Fruit fly (Drosophila melanogaster) whole organism, embryonic: ENCODE data around the gene rin.

Source experiments
- Adf1 ChIP-seq: fragments of 200-800 bp; sonication (Bioruptor generic); IDR thresholded peaks from 2 replicates; pipeline ENCODE4 v1.3.6; 2022; ENCODE audit warnings: missing biosample characterization, missing genetic modification characterization
- CG1024 ChIP-seq: fragments of 200-800 bp; sonication (Bioruptor generic); IDR thresholded peaks from 2 replicates; pipeline ENCODE4 v1.3.6; 2022; ENCODE audit warnings: missing biosample characterization, missing genetic modification characterization
- CG10274 ChIP-seq: fragments of 200-800 bp; sonication (Bioruptor generic); optimal IDR thresholded peaks from 3 replicates; lab custom pipeline; 2017; ENCODE audit warnings: missing biosample characterization, mild to moderate bottlenecking, missing genetic modification characterization
- CG10366 ChIP-seq: fragments of 200-800 bp; sonication (Bioruptor generic); IDR thresholded peaks from 2 replicates; pipeline ENCODE4 v1.3.6; 2022; ENCODE audit warnings: missing biosample characterization, missing genetic modification characterization
- CG11560 ChIP-seq: fragments of 200-800 bp; sonication (Bioruptor generic); IDR thresholded peaks from 3 replicates; pipeline ENCODE4 v1.3.6; 2022; ENCODE audit warnings: missing biosample characterization, missing genetic modification characterization
- CG13775 ChIP-seq: fragments of 200-800 bp; sonication (Bioruptor generic); optimal IDR thresholded peaks from 3 replicates; lab custom pipeline; 2017; ENCODE audit warnings: missing biosample characterization, mild to moderate bottlenecking, missing genetic modification characterization
- CG14014 ChIP-seq: fragments of 200-800 bp; sonication (Bioruptor generic); IDR thresholded peaks from 2 replicates; pipeline ENCODE4 v1.3.6; 2022; ENCODE audit warnings: missing biosample characterization, missing genetic modification characterization
- CG15601 ChIP-seq: fragments of 200-800 bp; sonication (Bioruptor generic); optimal IDR thresholded peaks from 3 replicates; lab custom pipeline; 2019; ENCODE audit warnings: missing biosample characterization, mild to moderate bottlenecking, missing genetic modification characterization, moderate library complexity
- CG17802 ChIP-seq: fragments of 200-800 bp; sonication (Bioruptor generic); optimal IDR thresholded peaks from 2 replicates; lab custom pipeline; 2018; ENCODE audit warnings: missing biosample characterization, mild to moderate bottlenecking, missing genetic modification characterization, moderate library complexity
- CG2116 ChIP-seq: fragments of 200-800 bp; sonication (Bioruptor generic); optimal IDR thresholded peaks from 3 replicates; lab custom pipeline; 2018; ENCODE audit warnings: missing biosample characterization, mild to moderate bottlenecking, missing genetic modification characterization
- CG32532 ChIP-seq: fragments of 200-800 bp; sonication (Bioruptor generic); IDR thresholded peaks from 2 replicates; pipeline ENCODE4 v1.3.6; 2022; ENCODE audit warnings: missing biosample characterization, missing genetic modification characterization
- CG3995 ChIP-seq: fragments of 200-800 bp; sonication (Bioruptor generic); optimal IDR thresholded peaks from 3 replicates; lab custom pipeline; 2016; ENCODE audit warnings: missing biosample characterization, missing genetic modification characterization
- CG4854 ChIP-seq: fragments of 200-800 bp; sonication (Bioruptor generic); optimal IDR thresholded peaks from 2 replicates; lab custom pipeline; 2016; ENCODE audit warnings: missing biosample characterization, missing genetic modification characterization, inconsistent platforms
- CG6272 ChIP-seq: fragments of 200-800 bp; sonication (Bioruptor generic); IDR thresholded peaks from 2 replicates; pipeline ENCODE4 v1.3.6; 2022; ENCODE audit warnings: missing biosample characterization, missing genetic modification characterization
- CG7839 ChIP-seq: fragments of 200-800 bp; sonication (Bioruptor generic); optimal IDR thresholded peaks from 3 replicates; lab custom pipeline; 2018; ENCODE audit warnings: missing biosample characterization, mild to moderate bottlenecking, missing genetic modification characterization, moderate library complexity
- CG8089 ChIP-seq: fragments of 200-800 bp; sonication (Bioruptor generic); optimal IDR thresholded peaks from 3 replicates; lab custom pipeline; 2016; ENCODE audit warnings: missing biosample characterization, missing genetic modification characterization
- CG8281 ChIP-seq: fragments of 200-800 bp; sonication (Bioruptor generic); optimal IDR thresholded peaks from 2 replicates; lab custom pipeline; 2018; ENCODE audit warnings: missing biosample characterization, mild to moderate bottlenecking, missing genetic modification characterization, moderate library complexity
- CG8359 ChIP-seq: fragments of 200-800 bp; sonication (Bioruptor generic); optimal IDR thresholded peaks from 2 replicates; lab custom pipeline; 2017; ENCODE audit warnings: missing biosample characterization, mild to moderate bottlenecking, missing genetic modification characterization, borderline replicate concordance
- Dfd ChIP-seq, 2 experiments: fragments of >200 bp; optimal IDR thresholded peaks; 2 replicates each; lab custom pipeline; 2017; ENCODE audit warnings: missing biosample characterization in 2 of 2, missing genetic modification characterization in 2 of 2
- Dip2 ChIP-seq: fragments of 200-800 bp; sonication (Bioruptor generic); IDR thresholded peaks from 2 replicates; pipeline ENCODE4 v1.3.6; 2022; ENCODE audit warnings: missing biosample characterization, missing genetic modification characterization
- Eip74EF ChIP-seq, 2 experiments: fragments of 200-800 bp in 1 of 2; fragments of >200 bp in 1 of 2; sonication (Bioruptor generic) in 1 of 2; optimal IDR thresholded peaks; 2 replicates each; lab custom pipeline; 2017 to 2019; ENCODE audit warnings: missing biosample characterization in 2 of 2, missing genetic modification characterization in 2 of 2, mild to moderate bottlenecking in 1 of 2, moderate library complexity in 1 of 2
- Hr3 ChIP-seq: fragments of 200-800 bp; sonication (Bioruptor generic); optimal IDR thresholded peaks from 3 replicates; lab custom pipeline; 2016; ENCODE audit warnings: missing biosample characterization, missing genetic modification characterization
- Hr51 ChIP-seq, 2 experiments: fragments of 200-800 bp; sonication (Bioruptor generic); optimal IDR thresholded peaks; 2 replicates in 1 of 2; 3 replicates in 1 of 2; lab custom pipeline; 2016 to 2018; ENCODE audit warnings: missing biosample characterization in 2 of 2, missing genetic modification characterization in 2 of 2, mild to moderate bottlenecking in 1 of 2, moderate library complexity in 1 of 2
- Kr ChIP-seq: fragments of 200-800 bp; sonication (Bioruptor generic); optimal IDR thresholded peaks from 2 replicates; lab custom pipeline; 2017; ENCODE audit warnings: missing biosample characterization, mild to moderate bottlenecking, missing genetic modification characterization
- MTF-1 ChIP-seq: fragments of 200-800 bp; sonication (Bioruptor generic); optimal IDR thresholded peaks from 2 replicates; lab custom pipeline; 2018; ENCODE audit warnings: missing biosample characterization, mild to moderate bottlenecking, missing genetic modification characterization, borderline replicate concordance
- Max ChIP-seq: fragments of 200-800 bp; sonication (Bioruptor generic); optimal IDR thresholded peaks from 2 replicates; lab custom pipeline; 2016; ENCODE audit warnings: missing biosample characterization, mild to moderate bottlenecking, missing genetic modification characterization
- NK7.1 ChIP-seq: fragments of 200-800 bp; sonication (Bioruptor generic); optimal IDR thresholded peaks from 3 replicates; lab custom pipeline; 2016; ENCODE audit warnings: missing biosample characterization, missing genetic modification characterization
- Pdp1 ChIP-seq, 2 experiments: fragments of 200-800 bp; sonication (Bioruptor generic); optimal IDR thresholded peaks; 3 replicates each; lab custom pipeline; 2016; ENCODE audit warnings: missing biosample characterization in 2 of 2, missing genetic modification characterization in 2 of 2, mild to moderate bottlenecking in 1 of 2, moderate library complexity in 1 of 2
- Side ChIP-seq: fragments of 200-800 bp; sonication (Bioruptor generic); optimal IDR thresholded peaks from 2 replicates; lab custom pipeline; 2016; ENCODE audit warnings: missing biosample characterization, missing genetic modification characterization
- Ssrp ChIP-seq: fragments of 200-800 bp; sonication (Bioruptor generic); optimal IDR thresholded peaks from 2 replicates; lab custom pipeline; 2018; ENCODE audit warnings: missing biosample characterization, mild to moderate bottlenecking, missing genetic modification characterization, moderate library complexity
- Stat92E ChIP-seq, 3 experiments: fragments of >200 bp in 2 of 3; fragments of 200-800 bp in 1 of 3; sonication (Bioruptor generic) in 1 of 3; optimal IDR thresholded peaks; 2 replicates each; lab custom pipeline; 2017 to 2019; ENCODE audit warnings: missing biosample characterization in 3 of 3, missing genetic modification characterization in 3 of 3, mild to moderate bottlenecking in 1 of 3, moderate library complexity in 1 of 3
- Usf ChIP-seq: fragments of 200-800 bp; sonication (Bioruptor generic); optimal IDR thresholded peaks from 2 replicates; lab custom pipeline; 2017; ENCODE audit warnings: missing genotype, missing biosample characterization, missing genetic modification characterization
- bowl ChIP-seq: fragments of 200-800 bp; sonication (Bioruptor generic); IDR thresholded peaks from 2 replicates; pipeline ENCODE4 v1.3.6; 2022; ENCODE audit warnings: missing biosample characterization, missing genetic modification characterization
- br ChIP-seq: fragments of >200 bp; optimal IDR thresholded peaks from 2 replicates; lab custom pipeline; 2017
- dmrt11E ChIP-seq: fragments of 200-800 bp; sonication (Bioruptor generic); optimal IDR thresholded peaks from 3 replicates; lab custom pipeline; 2018; ENCODE audit warnings: missing biosample characterization, mild to moderate bottlenecking, missing genetic modification characterization, moderate library complexity
- dmrt99B ChIP-seq: fragments of 200-800 bp; sonication (Bioruptor generic); optimal IDR thresholded peaks from 2 replicates; lab custom pipeline; 2018; ENCODE audit warnings: missing biosample characterization, mild to moderate bottlenecking, missing genetic modification characterization, moderate library complexity
- fd64A ChIP-seq: fragments of 200-800 bp; sonication (Bioruptor generic); optimal IDR thresholded peaks from 3 replicates; lab custom pipeline; 2018; ENCODE audit warnings: missing biosample characterization, mild to moderate bottlenecking, missing genetic modification characterization
- gsb-n ChIP-seq: fragments of 200-800 bp; sonication (Bioruptor generic); optimal IDR thresholded peaks from 3 replicates; lab custom pipeline; 2018; ENCODE audit warnings: missing biosample characterization, mild to moderate bottlenecking, missing genetic modification characterization
- ham ChIP-seq: fragments of 200-800 bp; sonication (Bioruptor generic); IDR thresholded peaks from 2 replicates; pipeline ENCODE4 v1.3.6; 2022; ENCODE audit warnings: missing biosample characterization, missing genetic modification characterization
- hkb ChIP-seq, 2 experiments: fragments of 200-800 bp in 1 of 2; fragments of >200 bp in 1 of 2; sonication (Bioruptor generic) in 1 of 2; IDR thresholded peaks in 1 of 2; optimal IDR thresholded peaks in 1 of 2; 2 replicates each; pipeline versions ENCODE4 v1.3.6 to Lab custom; 2017 to 2022; ENCODE audit warnings: missing biosample characterization in 1 of 2, missing genetic modification characterization in 1 of 2
- jigr1 ChIP-seq: fragments of 200-800 bp; sonication (Bioruptor generic); IDR thresholded peaks from 3 replicates; pipeline ENCODE4 v1.3.6; 2022; ENCODE audit warnings: missing biosample characterization, missing genetic modification characterization
- jumu ChIP-seq: fragments of 200-800 bp; sonication (Bioruptor generic); optimal IDR thresholded peaks from 3 replicates; lab custom pipeline; 2016; ENCODE audit warnings: missing biosample characterization, missing genetic modification characterization
- kay ChIP-seq: fragments of 200-800 bp; sonication (Bioruptor generic); optimal IDR thresholded peaks from 2 replicates; lab custom pipeline; 2016; ENCODE audit warnings: missing biosample characterization, missing genetic modification characterization
- onecut ChIP-seq: fragments of 200-800 bp; sonication (Bioruptor generic); IDR thresholded peaks from 2 replicates; pipeline ENCODE4 v1.3.6; 2022; ENCODE audit warnings: missing biosample characterization, missing genetic modification characterization
- org-1 ChIP-seq: fragments of 200-800 bp; sonication (Bioruptor generic); optimal IDR thresholded peaks from 2 replicates; lab custom pipeline; 2017; ENCODE audit warnings: missing biosample characterization, missing genetic modification characterization
- pfk ChIP-seq: fragments of 200-800 bp; sonication (Bioruptor generic); optimal IDR thresholded peaks from 2 replicates; lab custom pipeline; 2018; ENCODE audit warnings: missing biosample characterization, mild to moderate bottlenecking, missing genetic modification characterization, moderate library complexity
- run ChIP-seq: fragments of 200-800 bp; sonication (Bioruptor generic); optimal IDR thresholded peaks from 3 replicates; lab custom pipeline; 2018; ENCODE audit warnings: missing biosample characterization, mild to moderate bottlenecking, missing genetic modification characterization
- salm ChIP-seq: fragments of 200-800 bp; sonication (Bioruptor generic); optimal IDR thresholded peaks from 2 replicates; lab custom pipeline; 2018; ENCODE audit warnings: missing biosample characterization, mild to moderate bottlenecking, missing genetic modification characterization
- usp ChIP-seq: fragments of >200 bp; optimal IDR thresholded peaks from 2 replicates; lab custom pipeline; 2017; ENCODE audit warnings: missing biosample characterization, missing genetic modification characterization
- vnd ChIP-seq: fragments of 200-800 bp; sonication (Bioruptor generic); IDR thresholded peaks from 3 replicates; pipeline ENCODE4 v1.3.6; 2022; ENCODE audit warnings: missing biosample characterization, missing genetic modification characterization; ENCODE audit not compliant: partially characterized antibody

Gene rin

dm6 chr3R:13645874-13646370 lies 882 bp upstream of the rin start, which contains the start of gene sqd (continued):
- TF ChIP-seq Dip2 (no peak), Adf1 (GFP tag; lab: Robert Waterston, UW) (no peak), Kr (GFP tag; lab: Kevin White, UChicago) (no peak), CG11560 (tag; lab: Robert Waterston, UW) (no peak), Ssrp (tag; lab: Kevin White, UChicago) (no peak), salm (tag; lab: Kevin White, UChicago) (peak; percentile 12), br (lab: Kevin White, UChicago) (no peak), run (tag; lab: Kevin White, UChicago) (no peak), CG8359 (GFP tag; lab: Kevin White, UChicago) (peak; percentile 64), CG10366 (no peak), Hr51 (GFP tag; optimal IDR thresholded peaks at IDR 0.05; lab: Kevin White, UChicago) (peak in 1 of 2 experiments; percentile 27), Max (peak; percentile 82), CG2116 (GFP tag; lab: Kevin White, UChicago) (peak; percentile 68), ham (GFP tag; lab: Robert Waterston, UW) (no peak), CG32532 (GFP tag; lab: Robert Waterston, UW) (peak; percentile 52), dmrt99B (tag; lab: Kevin White, UChicago) (peak; percentile 49), jumu (GFP tag; lab: Kevin White, UChicago) (no peak), CG10274 (GFP tag; lab: Kevin White, UChicago) (peak; percentile 42), CG7839 (peak; percentile 11), MTF-1 (GFP tag; lab: Kevin White, UChicago) (no peak), Dfd (GFP tag; optimal IDR thresholded peaks at IDR 0.05; lab: Kevin White, UChicago) (no peak), kay (GFP tag; lab: Kevin White, UChicago) (peak; percentile 10), CG15601 (no peak), Eip74EF (GFP tag; optimal IDR thresholded peaks at IDR 0.05; lab: Kevin White, UChicago) (no peak), CG6272 (GFP tag; lab: Robert Waterston, UW) (no peak), Side (GFP tag; lab: Kevin White, UChicago) (peak; percentile 17), CG13775 (GFP tag; lab: Kevin White, UChicago) (peak; percentile 50), CG1024 (GFP tag; lab: Robert Waterston, UW) (no peak), Hr3 (GFP tag; lab: Kevin White, UChicago) (no peak), NK7.1 (GFP tag; lab: Kevin White, UChicago) (peak; percentile 5), fd64A (GFP tag; lab: Kevin White, UChicago) (peak; percentile 11), CG4854 (GFP tag; lab: Kevin White, UChicago) (no peak), hkb (optimal IDR thresholded peaks at IDR 0.05; lab: Kevin White, UChicago) (no peak), hkb (GFP tag; IDR thresholded peaks at IDR 0.05; lab: Robert Waterston, UW) (peak; percentile 38; the same call in 1 of the 2 replicates), Pdp1 (GFP tag; optimal IDR thresholded peaks at IDR 0.05; lab: Kevin White, UChicago) (peak in 1 of 2 experiments; percentile 48), CG8281 (tag; lab: Kevin White, UChicago) (no peak), Stat92E (GFP tag; optimal IDR thresholded peaks at IDR 0.05; lab: Kevin White, UChicago) (peak in 1 of 3 experiments; percentile 55), CG3995 (GFP tag; lab: Kevin White, UChicago) (peak; percentile 18), jigr1 (GFP tag; lab: Robert Waterston, UW) (no peak), gsb-n (tag; lab: Kevin White, UChicago) (peak; percentile 12), vnd (no peak), usp (GFP tag; lab: Kevin White, UChicago) (no peak), CG17802 (peak; percentile 97), pfk (GFP tag; lab: Kevin White, UChicago) (peak; percentile 28), CG14014 (GFP tag; lab: Robert Waterston, UW) (0 out of 2 replicates have a peak, but pooled peaks have one; percentile 25), onecut (GFP tag; lab: Robert Waterston, UW) (0 out of 2 replicates have a peak, but pooled peaks have one; percentile 14), CG8089 (GFP tag; lab: Kevin White, UChicago) (no peak), dmrt11E (peak; percentile 43), bowl (no peak), org-1 (no peak), Usf (GFP tag; lab: Kevin White, UChicago) (no peak)
